Worm (Caenorhabditis elegans) whole organism, young adult: ENCODE results near the gene ZK177.11.

Source experiments
- ama-1 ChIP-seq, 3 experiments: fragments of 150-350 bp in 1 of 3; sonication (generic microtip) in 2 of 3; optimal IDR thresholded peaks; 2 replicates each; lab custom pipeline; 2014 to 2018; ENCODE audit warnings: missing biosample characterization in 2 of 3, missing genetic modification characterization in 2 of 3, missing genetic modification reagents in 2 of 3
- repo-1 ChIP-seq: sonication (generic microtip); optimal IDR thresholded peaks from 2 replicates; lab custom pipeline; 2017; ENCODE audit warnings: mild to moderate bottlenecking, missing genetic modification characterization, missing compliant biosample characterization
- snpc-4 ChIP-seq, 5 experiments: fragments of 150-350 bp in 1 of 5; sonication (generic microtip) in 4 of 5; optimal IDR thresholded peaks; 2 replicates each; lab custom pipeline; 2014 to 2018; ENCODE audit warnings: missing genetic modification characterization in 5 of 5, missing biosample characterization in 3 of 5, antibody characterized with exemption in 2 of 5, mild to moderate bottlenecking in 2 of 5, missing compliant biosample characterization in 2 of 5, missing genotype in 2 of 5, moderate library complexity in 2 of 5, missing genetic modification reagents in 1 of 5

DNA sequence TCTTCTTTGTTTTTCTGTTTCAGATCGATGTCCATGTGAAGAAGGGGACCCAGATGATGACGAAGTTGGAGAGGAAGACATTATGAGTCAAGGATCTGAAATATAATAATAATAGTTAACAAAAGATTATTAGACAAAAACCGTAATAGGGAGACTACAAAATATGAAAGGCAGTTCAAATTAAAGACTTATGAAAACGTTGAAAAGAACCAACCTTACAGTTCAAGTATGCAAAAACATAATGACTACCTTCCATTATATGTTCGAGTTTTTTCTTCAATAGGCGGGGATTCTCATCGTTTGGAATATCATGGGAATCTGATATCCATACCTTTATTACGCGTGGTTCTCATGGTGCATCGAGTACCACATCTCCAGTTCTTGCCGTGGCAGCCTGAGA is 10.9 kb downstream of the ZK177.11 start, which contains the start of gene hlh-26:
- TF ChIP-seq repo-1 (no peak), ama-1 (optimal IDR thresholded peaks at IDR 0.05; lab: Kevin White, UChicago) (no peak), ama-1 (GFP tag; optimal IDR thresholded peaks at IDR 0.05; lab: Kevin White, UChicago) (no peak), snpc-4 (GFP tag; optimal IDR thresholded peaks at IDR 0.05; lab: Kevin White, UChicago) (no peak), snpc-4 (tag; optimal IDR thresholded peaks at IDR 0.05; lab: Kevin White, UChicago) (no peak)
